Fruit fly (Drosophila melanogaster): Measurements from ENCODE around the gene CG8838.
A peak's percentile ranks its signal among the peaks of the same experiment; 100 is the strongest.

CG8838 gene

dm6 chr2L:3356790-3357696 lies at the start of gene CG8838:
TSS of gene CG8838 (plus strand) at chr2L:3357646.
- TF ChIP-seq noc (tag; optimal IDR thresholded peaks at IDR 0.05) = peak; percentile 60

DNA sequence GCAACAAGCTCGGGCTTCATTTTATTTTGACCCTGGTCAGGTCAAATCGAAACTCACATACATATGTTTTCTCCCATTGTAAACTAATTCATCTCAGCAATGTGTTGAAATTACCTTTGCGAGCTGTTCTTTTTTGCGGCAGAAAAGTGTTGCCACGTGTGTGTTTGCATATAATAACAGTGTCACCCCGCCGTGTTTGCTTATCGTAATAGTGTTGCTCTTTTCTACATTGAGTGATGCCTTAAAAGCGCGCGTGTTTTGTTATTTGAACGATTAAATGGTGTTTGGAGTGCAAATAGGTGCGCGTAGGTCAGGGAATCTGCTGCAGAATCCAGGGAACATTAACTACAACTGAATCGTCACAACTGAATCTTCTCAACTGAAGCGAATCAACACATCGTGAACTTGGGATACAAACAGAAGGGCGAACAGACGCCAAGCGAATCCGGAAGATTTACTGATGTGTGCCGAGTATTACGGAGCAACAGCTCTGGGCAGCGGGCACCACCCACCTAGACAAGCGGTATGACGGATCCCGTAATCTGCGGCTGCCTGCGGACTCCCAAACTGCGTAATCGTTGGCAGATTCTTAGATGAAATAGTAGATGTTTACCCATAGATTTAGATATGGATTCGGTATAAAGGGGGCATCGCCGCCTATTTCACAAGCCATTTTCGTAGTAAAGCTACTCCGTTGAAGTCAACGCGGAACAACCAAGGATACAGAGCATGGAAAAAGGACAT lies 48.7 kb upstream of the CG8838 start, which contains the start of gene CG15406:
Gene CG15406, plus strand, starts transcription at position 694 of the 744 bp plus-strand sequence.
- no peak for TF ChIP-seq noc (tag; optimal IDR thresholded peaks at IDR 0.05)

- TF ChIP-seq noc (tag; optimal IDR thresholded peaks at IDR 0.05) = no peak
These were observed 37.6 kb upstream of the CG8838 start, which contains the start of the genes Fign and CG8837 for dm6 chr2L:3319731-3320295. TSS of gene Fign (minus strand) at chr2L:3319872. TSS of gene CG8837 (plus strand) at chr2L:3320245.

- TF ChIP-seq noc (tag; optimal IDR thresholded peaks at IDR 0.05) = peak; percentile 80
These were observed 33.8 kb upstream of the CG8838 start, which contains the start of gene CG33281 for dm6 chr2L:3323319-3324287. TSS of gene CG33281 (plus strand) at chr2L:3324237.

dm6 chr2L:3327603-3328002 lies 29.8 kb upstream of the CG8838 start, which contains the start of gene CG33282:
TSS of gene CG33282 (plus strand) at chr2L:3327903.
- no peak for TF ChIP-seq noc (tag; optimal IDR thresholded peaks at IDR 0.05)

dm6 chr2L:3330628-3331027 lies 26.8 kb upstream of the CG8838 start, which contains the start of gene CG3285:
TSS of gene CG3285 (plus strand) at chr2L:3330928.
- no peak for TF ChIP-seq noc (tag; optimal IDR thresholded peaks at IDR 0.05)

DNA sequence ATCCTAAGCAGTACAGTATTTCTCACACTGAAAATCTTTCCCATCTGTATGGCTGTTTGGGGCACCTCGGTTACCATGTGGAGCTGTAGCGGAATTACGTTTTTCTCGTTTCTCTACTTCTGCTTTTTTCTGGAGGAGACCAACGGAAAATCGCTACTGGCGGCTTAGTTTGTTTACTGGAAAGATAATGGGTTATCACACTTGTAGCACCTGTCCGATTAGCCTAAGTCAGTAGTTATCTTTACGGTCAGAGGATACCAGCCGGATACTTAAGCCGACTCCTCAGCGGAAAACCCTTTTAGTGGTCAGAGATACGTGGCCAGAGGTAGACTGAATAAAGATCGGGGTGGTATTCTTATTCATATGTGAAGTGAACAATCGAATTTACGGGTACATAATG lies 24.9 kb upstream of the CG8838 start, which contains the start of gene CG15408:
Gene CG15408, plus strand, starts transcription at position 301 of the 400 bp plus-strand sequence.
- TF ChIP-seq noc (tag; optimal IDR thresholded peaks at IDR 0.05) = no peak

DNA sequence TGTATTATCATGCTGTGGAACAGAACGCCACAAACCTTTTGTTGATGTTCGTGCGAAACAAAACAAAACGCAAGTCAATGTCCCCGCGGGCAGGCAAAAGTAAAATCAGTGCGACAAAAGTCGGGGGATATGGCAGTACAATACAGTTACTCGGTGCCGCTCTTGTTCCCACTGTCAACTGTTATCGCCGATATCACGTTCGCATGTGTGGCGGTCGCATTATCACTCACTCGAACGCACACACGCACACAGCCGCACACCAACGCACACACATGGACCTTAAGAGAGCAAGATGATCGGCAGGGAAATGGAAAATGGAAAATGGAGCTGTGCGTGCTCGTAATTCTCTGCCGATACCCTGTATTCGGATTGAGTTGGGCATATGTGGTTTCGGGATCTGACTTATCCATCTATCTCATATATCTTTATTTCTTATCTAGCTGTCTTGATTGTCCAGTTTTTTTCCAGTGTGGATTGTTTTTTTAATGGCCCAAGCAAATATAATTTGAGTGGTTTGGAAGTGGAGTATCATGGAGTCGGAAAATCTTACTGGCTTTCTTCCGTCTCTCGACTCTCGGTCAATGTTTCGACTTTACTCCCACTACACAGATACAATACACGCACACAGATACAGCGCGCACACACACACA lies 18.8 kb upstream of the CG8838 start:
- TF ChIP-seq noc (tag; optimal IDR thresholded peaks at IDR 0.05) = no peak

DNA sequence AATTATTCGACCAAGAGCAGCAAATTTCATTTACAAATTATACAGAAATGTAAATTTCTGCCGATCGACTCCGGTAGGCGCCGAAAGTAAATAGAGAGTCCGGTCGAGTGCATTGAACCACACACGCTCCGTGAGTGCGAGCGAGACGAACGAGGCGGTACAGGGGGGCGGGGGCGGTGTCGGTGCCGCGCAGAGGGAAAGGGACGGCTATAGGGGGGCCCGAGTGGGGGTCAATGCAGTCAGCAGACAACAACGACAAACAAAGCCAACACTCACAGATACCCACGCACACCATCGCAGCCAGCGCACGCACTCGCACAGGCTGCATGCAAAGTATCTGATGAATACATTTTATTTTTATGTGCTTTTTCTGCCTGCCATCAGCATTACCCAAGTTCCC lies 18.0 kb upstream of the CG8838 start:
- TF ChIP-seq noc (tag; optimal IDR thresholded peaks at IDR 0.05) = no peak

dm6 chr2L:3341231-3341935 lies 16.1 kb upstream of the CG8838 start:
- peak; percentile 55 for TF ChIP-seq noc (tag; optimal IDR thresholded peaks at IDR 0.05)

- no peak for TF ChIP-seq noc (tag; optimal IDR thresholded peaks at IDR 0.05)
These were observed 15.1 kb upstream of the CG8838 start for dm6 chr2L:3342369-3342768.

DNA sequence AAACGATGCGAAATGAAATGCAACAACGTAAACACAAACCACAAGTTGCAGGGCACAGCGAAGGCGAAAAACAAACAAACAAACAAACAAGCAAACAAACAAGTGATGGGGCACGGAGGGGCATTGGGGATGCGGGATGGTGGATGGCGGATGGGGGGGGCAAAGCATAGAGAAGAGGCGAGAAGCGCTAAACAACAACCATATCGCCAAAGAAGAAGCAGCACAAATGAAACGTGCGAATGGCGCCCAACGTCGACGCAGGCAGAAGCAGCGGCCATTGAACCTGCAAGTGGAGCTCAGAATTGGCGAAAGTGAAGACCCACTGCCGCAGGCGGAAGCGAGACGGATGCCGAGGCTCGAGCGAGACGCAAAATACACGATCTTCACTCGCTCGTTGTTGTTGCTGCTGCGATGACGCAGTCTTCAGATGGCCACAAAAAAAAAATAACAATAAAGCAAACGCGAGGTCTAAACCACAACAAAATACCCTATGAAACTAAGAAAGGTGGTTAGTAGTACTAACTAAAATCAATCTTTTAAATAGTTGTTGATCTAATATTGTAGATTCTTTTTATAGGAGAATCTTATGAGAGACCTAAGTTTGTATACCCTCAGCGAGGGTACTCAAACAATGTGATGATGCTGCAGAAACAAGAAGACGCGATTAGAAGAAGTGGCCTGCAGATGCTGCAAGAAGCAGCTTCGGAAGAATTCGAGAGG lies 11.5 kb upstream of the CG8838 start:
- TF ChIP-seq noc (tag; optimal IDR thresholded peaks at IDR 0.05) = no peak

DNA sequence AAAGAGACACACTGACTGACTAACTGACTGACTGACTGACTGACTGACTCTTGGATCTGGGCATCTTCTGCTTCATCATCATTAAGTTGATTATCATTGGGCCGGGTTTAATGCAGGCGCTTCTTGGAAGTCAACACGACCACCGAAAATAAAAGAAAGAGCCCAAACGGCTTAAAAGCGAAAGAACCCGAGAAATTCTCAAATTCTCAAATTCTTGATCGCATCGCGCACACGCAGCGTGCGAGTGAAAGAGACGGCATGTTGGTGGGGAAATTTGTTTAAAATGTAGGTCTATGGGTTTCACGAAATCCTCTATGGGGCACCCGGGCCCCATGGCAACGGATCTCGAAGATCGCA lies 11.0 kb upstream of the CG8838 start:
- no peak for TF ChIP-seq noc (tag; optimal IDR thresholded peaks at IDR 0.05)

All from whole organism, larva.